Worm (Caenorhabditis elegans): ENCODE results near the gene clec-125.

Gene clec-125

DNA sequence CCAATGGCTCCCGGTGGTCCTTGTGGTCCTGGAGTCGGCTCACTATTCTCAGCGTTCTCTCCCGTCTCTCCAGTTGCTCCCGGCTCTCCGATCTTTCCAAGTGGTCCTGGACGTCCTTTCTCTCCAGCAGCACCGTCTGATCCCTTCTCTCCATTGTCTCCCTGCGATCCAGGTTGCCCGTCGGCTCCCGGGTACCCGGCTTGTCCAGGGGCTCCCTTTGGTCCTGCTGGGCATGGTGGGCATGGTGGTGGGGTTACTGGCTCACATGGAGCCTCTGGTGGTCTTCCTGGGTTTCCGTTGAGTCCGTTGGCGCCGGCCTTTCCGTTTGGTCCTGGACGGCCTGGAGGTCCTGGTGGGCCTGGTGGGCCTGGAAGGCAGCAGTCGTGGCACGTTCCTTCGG is 15.4 kb upstream of the clec-125 start:
- TF ChIP-seq ztf-18 (tag; optimal IDR thresholded peaks at IDR 0.05): no peak
- no peak for TF ChIP-seq bed-1 (GFP tag; IDR thresholded peaks at IDR 0.05)
- TF ChIP-seq ztf-22 (GFP tag; optimal IDR thresholded peaks at IDR 0.05): no peak
- TF ChIP-seq sptf-2 (GFP tag; optimal IDR thresholded peaks at IDR 0.05): no peak
- TF ChIP-seq F57A8.1 (GFP tag; optimal IDR thresholded peaks at IDR 0.05): no peak
- no peak for TF ChIP-seq gei-17 (GFP tag; optimal IDR thresholded peaks at IDR 0.05)
- TF ChIP-seq atf-7 (tag; optimal IDR thresholded peaks at IDR 0.05): no peak
- no peak for TF ChIP-seq ekl-4 (GFP tag; IDR thresholded peaks at IDR 0.05)
- no peak for TF ChIP-seq nhr-90 (tag; optimal IDR thresholded peaks at IDR 0.05)
- no peak for TF ChIP-seq sdz-38 (tag; optimal IDR thresholded peaks at IDR 0.05)
- no peak for TF ChIP-seq F23B12.7 (tag; optimal IDR thresholded peaks at IDR 0.05; ENCODE audit: insufficient read depth)
- TF ChIP-seq madf-10 (tag; optimal IDR thresholded peaks at IDR 0.05): no peak
- TF ChIP-seq lsy-27 (tag; optimal IDR thresholded peaks at IDR 0.05; ENCODE audit: borderline replicate concordance, insufficient read depth): no peak
- TF ChIP-seq Y67H2A.10 (GFP tag; conservative IDR thresholded peaks at IDR 0.05): no peak
- TF ChIP-seq ceh-91 (GFP tag; IDR thresholded peaks at IDR 0.05): no peak
- TF ChIP-seq zfh-2 (GFP tag; conservative IDR thresholded peaks at IDR 0.05): peak; percentile 88
- no peak for TF ChIP-seq pha-4 (tag; optimal IDR thresholded peaks at IDR 0.05)
- 0 out of 2 replicates have a peak, but pooled peaks have one; percentile 26 for TF ChIP-seq nfyb-1 (GFP tag; IDR thresholded peaks at IDR 0.05)
- TF ChIP-seq lsl-1 (GFP tag; optimal IDR thresholded peaks at IDR 0.05): no peak
- no peak for TF ChIP-seq ccch-3 (GFP tag; optimal IDR thresholded peaks at IDR 0.05)
- TF ChIP-seq ceh-58 (GFP tag; IDR thresholded peaks at IDR 0.05): no peak
- 0 out of 2 replicates have a peak, but pooled peaks have one; percentile 14 for TF ChIP-seq mcd-1 (GFP tag; IDR thresholded peaks at IDR 0.05)
- no peak for TF ChIP-seq rpc-1 (optimal IDR thresholded peaks at IDR 0.05)
- TF ChIP-seq rpc-1 (tag; optimal IDR thresholded peaks at IDR 0.05): no peak
- no peak for TF ChIP-seq Y53G8AR.9 (GFP tag; conservative IDR thresholded peaks at IDR 0.05)
- TF ChIP-seq nfya-2 (GFP tag; IDR thresholded peaks at IDR 0.05): no peak
- TF ChIP-seq egrh-3 (GFP tag; IDR thresholded peaks at IDR 0.05): peak; percentile 88
- TF ChIP-seq dpff-1 (tag; optimal IDR thresholded peaks at IDR 0.05): no peak
- no peak for TF ChIP-seq C17E4.6 (GFP tag; IDR thresholded peaks at IDR 0.05)
- no peak for TF ChIP-seq ceh-40 (GFP tag; IDR thresholded peaks at IDR 0.05)
- peak; percentile 58; the same call in 1 of the 2 replicates for TF ChIP-seq lin-26 (GFP tag; IDR thresholded peaks at IDR 0.05)
- no peak for TF ChIP-seq madf-8 (GFP tag; conservative IDR thresholded peaks at IDR 0.05)
- TF ChIP-seq rec-8 (tag; optimal IDR thresholded peaks at IDR 0.05): no peak

DNA sequence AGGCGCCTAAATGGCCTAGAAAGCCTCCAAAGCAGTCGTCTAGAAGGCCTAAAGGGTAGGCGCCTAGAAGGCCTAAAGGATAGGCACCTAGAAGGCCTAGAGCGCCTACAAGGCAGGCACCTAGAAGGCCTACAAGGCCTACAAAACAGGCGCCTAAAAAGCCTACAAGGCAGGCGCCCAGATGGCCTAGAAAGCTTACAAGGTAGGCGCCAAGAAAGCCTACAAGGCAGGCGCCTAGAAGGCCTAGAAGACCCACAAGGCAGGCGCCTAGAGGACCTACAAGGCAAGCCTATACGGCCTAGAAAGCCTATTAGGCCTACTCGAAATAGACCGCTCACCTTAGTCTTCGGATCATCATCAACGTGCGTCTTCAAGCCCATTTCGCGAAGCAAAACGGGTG is 13.8 kb upstream of the clec-125 start:
- TF ChIP-seq snpc-4 (GFP tag; optimal IDR thresholded peaks at IDR 0.05): no peak
- TF ChIP-seq snpc-4 (tag; optimal IDR thresholded peaks at IDR 0.05): no peak
- TF ChIP-seq attf-6 (GFP tag; IDR thresholded peaks at IDR 0.05): 0 out of 2 replicates have a peak, but pooled peaks have one; percentile 9

DNA sequence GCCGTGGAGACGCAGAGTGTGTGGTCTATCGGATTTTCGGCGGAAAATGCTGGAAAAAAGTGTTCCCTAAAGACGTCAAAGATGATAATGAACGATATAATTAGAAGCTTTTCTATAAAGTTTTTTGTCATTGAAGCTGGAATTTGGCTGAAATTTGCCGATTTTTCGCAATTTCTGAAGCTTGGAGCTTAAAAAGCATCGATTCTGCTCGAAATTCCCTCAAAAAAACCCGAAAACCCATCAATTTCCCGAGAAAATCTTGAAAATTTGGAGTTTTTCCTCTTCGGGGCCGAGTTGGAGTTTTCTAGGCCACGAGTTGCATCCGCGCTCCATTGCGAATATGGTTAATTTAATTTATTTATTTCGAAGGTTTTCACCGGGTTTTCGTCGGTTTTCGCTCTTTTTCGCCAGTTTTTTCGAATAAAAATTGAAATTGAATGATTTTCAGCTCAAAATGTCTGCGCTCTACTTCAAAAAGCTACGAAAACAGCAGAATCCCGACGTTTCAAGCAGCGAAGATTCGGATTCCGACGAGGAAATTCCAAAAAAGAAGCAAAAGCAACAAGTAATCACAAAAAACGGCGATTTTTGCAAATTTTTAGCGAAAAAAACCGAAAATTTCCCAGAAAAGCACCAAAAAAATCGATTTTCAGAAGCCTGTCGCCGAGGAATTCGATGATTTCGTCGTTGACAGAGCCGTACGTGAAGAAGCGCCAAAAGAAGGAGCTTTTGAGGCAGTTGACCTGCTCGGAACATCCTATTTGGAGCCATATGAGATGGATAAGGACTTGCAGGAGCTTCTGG is 13.1 kb upstream of the clec-125 start, which contains the start of the genes col-71 and Y49F6B.2:
Gene col-71 (minus strand): TSS at position 51 of the 804 bp plus-strand sequence.
Gene Y49F6B.2 (plus strand): TSS at position 449 of the 804 bp plus-strand sequence.
- TF ChIP-seq unc-130 (GFP tag; optimal IDR thresholded peaks at IDR 0.05): peak; percentile 20
- TF ChIP-seq ceh-79 (tag; optimal IDR thresholded peaks at IDR 0.05): no peak
- no peak for TF ChIP-seq tbx-9 (tag; optimal IDR thresholded peaks at IDR 0.05; ENCODE audit: borderline replicate concordance)
- TF ChIP-seq ets-4 (GFP tag; optimal IDR thresholded peaks at IDR 0.05): no peak
- TF ChIP-seq ceh-27 (GFP tag; optimal IDR thresholded peaks at IDR 0.05): peak; percentile 72
- no peak for TF ChIP-seq nhr-179 (tag; optimal IDR thresholded peaks at IDR 0.05)
- no peak for TF ChIP-seq egl-44 (GFP tag; IDR thresholded peaks at IDR 0.05)
- TF ChIP-seq tlf-1 (GFP tag; optimal IDR thresholded peaks at IDR 0.05): peak; percentile 18
- no peak for TF ChIP-seq pha-4 (tag; optimal IDR thresholded peaks at IDR 0.05)
- no peak for TF ChIP-seq nfya-2 (GFP tag; IDR thresholded peaks at IDR 0.05)
- TF ChIP-seq ztf-3 (GFP tag; optimal IDR thresholded peaks at IDR 0.05): no peak
- no peak for TF ChIP-seq nhr-120 (GFP tag; IDR thresholded peaks at IDR 0.05)
- peak; percentile 46 for TF ChIP-seq D2030.7 (GFP tag; IDR thresholded peaks at IDR 0.05)
- no peak for TF ChIP-seq C17E4.6 (GFP tag; IDR thresholded peaks at IDR 0.05)
